Worm (Caenorhabditis elegans): ENCODE measurements around the gene ZK856.16.

The ZK856.16 gene

ce11 chrV:10212027-10212426 lies 6.6 kb upstream of the ZK856.16 start, which contains the start of gene zhit-3:
TSS of gene zhit-3 (minus strand) at chrV:10212127.
- no peak for TF ChIP-seq elt-3 (tag; optimal IDR thresholded peaks at IDR 0.05)
- TF ChIP-seq skn-1 (tag; optimal IDR thresholded peaks at IDR 0.05), result no peak
- no peak for TF ChIP-seq pha-4 (tag; optimal IDR thresholded peaks at IDR 0.05)
- no peak for TF ChIP-seq sea-2 (GFP tag; optimal IDR thresholded peaks at IDR 0.05)
- TF ChIP-seq ztf-4 (tag; optimal IDR thresholded peaks at IDR 0.05), result no peak
- no peak for TF ChIP-seq snpc-4 (tag; optimal IDR thresholded peaks at IDR 0.05)
- TF ChIP-seq pqm-1 (tag; optimal IDR thresholded peaks at IDR 0.05), result no peak
- TF ChIP-seq fkh-10 (GFP tag; optimal IDR thresholded peaks at IDR 0.05), result no peak
- no peak for TF ChIP-seq lin-39 (tag; optimal IDR thresholded peaks at IDR 0.05)
- TF ChIP-seq zag-1 (tag; optimal IDR thresholded peaks at IDR 0.05), result no peak
- TF ChIP-seq egl-27 (tag; optimal IDR thresholded peaks at IDR 0.05), result no peak
- TF ChIP-seq aly-2 (tag; optimal IDR thresholded peaks at IDR 0.05), result no peak
- no peak for TF ChIP-seq nhr-11 (tag; optimal IDR thresholded peaks at IDR 0.05)
- TF ChIP-seq nhr-23 (tag; optimal IDR thresholded peaks at IDR 0.05), result no peak
- no peak for TF ChIP-seq ama-1 (optimal IDR thresholded peaks at IDR 0.05)
- no peak for TF ChIP-seq fkh-2 (tag; optimal IDR thresholded peaks at IDR 0.05)
- TF ChIP-seq ceh-28 (tag; optimal IDR thresholded peaks at IDR 0.05), result no peak
- TF ChIP-seq mdl-1 (tag; optimal IDR thresholded peaks at IDR 0.05), result no peak

ce11 chrV:10210244-10210643 lies 4.9 kb upstream of the ZK856.16 start, which contains the start of gene tftc-3:
TSS of gene tftc-3 (minus strand) at chrV:10210344.
- TF ChIP-seq ceh-9 (tag; optimal IDR thresholded peaks at IDR 0.05), result no peak
- TF ChIP-seq nhr-28 (tag; optimal IDR thresholded peaks at IDR 0.05), result no peak
- no peak for TF ChIP-seq hmg-11 (tag; optimal IDR thresholded peaks at IDR 0.05)
- no peak for TF ChIP-seq tbx-2 (tag; optimal IDR thresholded peaks at IDR 0.05)
- TF ChIP-seq lin-15B (tag; optimal IDR thresholded peaks at IDR 0.05), result no peak
- TF ChIP-seq nhr-12 (tag; optimal IDR thresholded peaks at IDR 0.05), result no peak
- TF ChIP-seq lsy-12 (tag; optimal IDR thresholded peaks at IDR 0.05), result no peak
- TF ChIP-seq nhr-25 (tag; optimal IDR thresholded peaks at IDR 0.05), result no peak
- no peak for TF ChIP-seq nhr-237 (tag; optimal IDR thresholded peaks at IDR 0.05)
- no peak for TF ChIP-seq lin-39 (tag; optimal IDR thresholded peaks at IDR 0.05)
- TF ChIP-seq fkh-2 (tag; optimal IDR thresholded peaks at IDR 0.05), result no peak
- TF ChIP-seq nhr-76 (tag; optimal IDR thresholded peaks at IDR 0.05), result no peak
- no peak for TF ChIP-seq ztf-11 (tag; optimal IDR thresholded peaks at IDR 0.05)
- no peak for TF ChIP-seq aly-2 (tag; optimal IDR thresholded peaks at IDR 0.05)
- no peak for TF ChIP-seq ceh-28 (tag; optimal IDR thresholded peaks at IDR 0.05)
- TF ChIP-seq snpc-4 (tag; optimal IDR thresholded peaks at IDR 0.05), result no peak
- no peak for TF ChIP-seq ztf-4 (tag; optimal IDR thresholded peaks at IDR 0.05)
- TF ChIP-seq mml-1 (tag; optimal IDR thresholded peaks at IDR 0.05), result no peak

- TF ChIP-seq ceh-16 (tag; optimal IDR thresholded peaks at IDR 0.05) (no peak), nhr-77 (tag; optimal IDR thresholded peaks at IDR 0.05) (no peak), eor-1 (tag; optimal IDR thresholded peaks at IDR 0.05) (no peak), unc-62 (GFP tag; optimal IDR thresholded peaks at IDR 0.05) (no peak), ZK546.5 (tag; optimal IDR thresholded peaks at IDR 0.05) (no peak), nhr-28 (tag; optimal IDR thresholded peaks at IDR 0.05) (no peak), elt-2 (tag; optimal IDR thresholded peaks at IDR 0.05) (no peak), ztf-11 (tag; optimal IDR thresholded peaks at IDR 0.05) (no peak), zag-1 (tag; optimal IDR thresholded peaks at IDR 0.05) (no peak), snpc-4 (tag; optimal IDR thresholded peaks at IDR 0.05) (no peak), pha-4 (tag; optimal IDR thresholded peaks at IDR 0.05) (no peak), nhr-237 (tag; optimal IDR thresholded peaks at IDR 0.05) (no peak)
Measured at ce11 chrV:10206502-10206901, 1.1 kb upstream of the ZK856.16 start, which contains the start of gene rpc-25. TSS of gene rpc-25 (minus strand) at chrV:10206602.

ce11 chrV:10204863-10205338 lies 482 bp downstream of the ZK856.16 start, which contains the start of the genes ZK856.19 and ZK856.11:
TSS of gene ZK856.19 (minus strand) at chrV:10204913.
TSS of gene ZK856.11 (minus strand) at chrV:10204938.
- TF ChIP-seq snpc-4 (tag; optimal IDR thresholded peaks at IDR 0.05) (peak; percentile 60), hmg-11 (tag; optimal IDR thresholded peaks at IDR 0.05) (peak; percentile 28), tbx-2 (tag; optimal IDR thresholded peaks at IDR 0.05) (peak; percentile 29), lsy-12 (tag; optimal IDR thresholded peaks at IDR 0.05) (peak; percentile 68), lin-15B (tag; optimal IDR thresholded peaks at IDR 0.05) (peak; percentile 92), R02D3.7 (tag; optimal IDR thresholded peaks at IDR 0.05) (peak; percentile 86), pqm-1 (tag; optimal IDR thresholded peaks at IDR 0.05) (peak; percentile 30), nhr-23 (tag; optimal IDR thresholded peaks at IDR 0.05) (peak; percentile 68), nhr-43 (tag; optimal IDR thresholded peaks at IDR 0.05; ENCODE audit: poor library complexity, severe bottlenecking) (peak; percentile 59), daf-12 (tag; optimal IDR thresholded peaks at IDR 0.05) (no peak), fkh-10 (GFP tag; optimal IDR thresholded peaks at IDR 0.05) (peak; percentile 28), nhr-25 (tag; optimal IDR thresholded peaks at IDR 0.05) (no peak), jun-1 (tag; optimal IDR thresholded peaks at IDR 0.05) (peak; percentile 39), ceh-28 (tag; optimal IDR thresholded peaks at IDR 0.05) (peak; percentile 33), elt-2 (tag; optimal IDR thresholded peaks at IDR 0.05) (peak; percentile 43), nfya-1 (tag; optimal IDR thresholded peaks at IDR 0.05; ENCODE audit: insufficient read depth) (peak; percentile 61), ama-1 (optimal IDR thresholded peaks at IDR 0.05) (no peak), pha-4 (tag; optimal IDR thresholded peaks at IDR 0.05) (peak; percentile 88), ztf-4 (tag; optimal IDR thresholded peaks at IDR 0.05) (no peak)
